Worm (Caenorhabditis elegans) whole organism, L4 larva: ENCODE measurements around the gene C39B5.6.

Experiments
- F49E8.2 ChIP-seq: sonication (generic microtip); optimal IDR thresholded peaks from 2 replicates; lab custom pipeline; 2016; ENCODE audit warnings: missing compliant biosample characterization, mild to moderate bottlenecking, missing genetic modification characterization, borderline replicate concordance
- unc-62 ChIP-seq, 3 experiments: fragments of 150-350 bp in 1 of 3; sonication (generic microtip); optimal IDR thresholded peaks in 2 of 3; peaks in 1 of 3; 1 replicate in 1 of 3; 2 replicates in 2 of 3; lab custom pipeline; 2014 to 2017; ENCODE audit warnings: missing biosample characterization in 3 of 3, missing genetic modification characterization in 3 of 3, missing genetic modification reagents in 3 of 3, missing genotype in 1 of 3

DNA sequence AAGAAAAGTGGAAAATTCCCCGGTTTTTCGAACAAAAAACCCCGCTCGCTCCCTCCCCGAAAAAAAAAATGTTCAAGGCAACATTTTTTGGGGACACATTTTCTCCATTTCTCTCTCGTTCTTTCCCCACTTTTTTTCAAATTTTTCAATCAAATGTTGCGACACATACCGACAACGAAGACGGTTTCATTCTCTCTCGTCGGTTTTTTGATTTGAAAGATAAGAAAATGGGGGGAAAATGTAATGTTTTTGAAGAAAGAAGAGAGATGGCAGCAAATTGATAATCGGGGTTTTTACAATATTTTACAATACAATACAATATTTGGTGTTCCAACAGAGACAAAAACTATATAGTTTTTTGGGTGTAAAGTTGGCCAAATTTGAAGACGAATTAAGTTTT is 28.4 kb upstream of the C39B5.6 start:
- TF ChIP-seq unc-62 (GFP tag; optimal IDR thresholded peaks at IDR 0.05 in 1 of 2; lab: Kevin White, UChicago), result no peak
- TF ChIP-seq unc-62 (tag; optimal IDR thresholded peaks at IDR 0.05; lab: Kevin White, UChicago), result no peak
- no peak for TF ChIP-seq F49E8.2 (tag; lab: Kevin White, UChicago)
